Fruit fly (Drosophila melanogaster): ENCODE measurements around the gene Cyp4ae1.

Gene Cyp4ae1

DNA sequence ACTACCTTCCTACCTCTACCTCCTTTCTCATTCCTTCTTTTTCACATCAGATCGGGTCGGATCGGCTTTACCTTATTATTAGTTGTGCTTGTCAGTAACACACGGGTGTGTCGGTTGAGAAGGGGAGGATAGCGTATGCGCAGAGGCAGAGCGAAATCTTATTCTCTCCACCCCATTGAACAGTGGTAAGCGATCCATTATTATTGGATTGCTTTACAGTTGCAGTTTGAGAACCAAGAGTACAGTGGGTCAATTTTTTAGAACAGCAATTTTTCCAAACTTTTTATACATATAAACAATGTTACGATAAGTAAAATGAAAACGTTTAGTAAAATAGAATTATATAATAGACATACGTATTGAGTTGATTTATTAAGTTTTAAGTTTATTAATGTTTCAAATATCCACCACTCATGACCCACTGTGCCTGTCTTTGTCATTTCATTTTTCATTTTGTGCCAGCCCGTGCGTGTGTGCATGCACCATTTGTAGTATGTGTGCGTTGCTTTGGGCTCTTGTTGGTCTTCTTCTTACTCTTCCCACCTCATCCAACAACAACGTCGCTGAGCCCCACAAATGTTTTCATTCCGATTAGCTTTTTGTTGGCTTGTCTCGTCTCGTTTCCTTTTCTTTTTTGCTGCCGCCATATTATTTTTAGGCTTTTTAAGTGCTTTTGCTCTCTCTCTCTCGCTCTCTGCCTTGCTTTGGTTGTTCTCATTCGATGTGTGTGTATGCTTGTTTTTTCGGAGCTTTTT is 41.0 kb upstream of the Cyp4ae1 start (continued):
- TF ChIP-seq ind (GFP tag; optimal IDR thresholded peaks at IDR 0.05) = peak; percentile 99
- TF ChIP-seq CG32767 (GFP tag; IDR thresholded peaks at IDR 0.05) = peak; percentile 96
- TF ChIP-seq salm (tag; optimal IDR thresholded peaks at IDR 0.05) = peak; percentile 99
- TF ChIP-seq CG3847 (GFP tag; IDR thresholded peaks at IDR 0.05) = peak; percentile 99
- TF ChIP-seq Bteb2 (GFP tag; optimal IDR thresholded peaks at IDR 0.05) = peak; percentile 97
- TF ChIP-seq Oaz (GFP tag; IDR thresholded peaks at IDR 0.05) = peak; percentile 99
- TF ChIP-seq H2.0 (GFP tag; IDR thresholded peaks at IDR 0.05) = peak; percentile 98
- peak in 1 of 3 experiments; percentile 98 for TF ChIP-seq Stat92E (GFP tag; optimal IDR thresholded peaks at IDR 0.05)
- TF ChIP-seq CG2712 (tag; optimal IDR thresholded peaks at IDR 0.05) = peak; percentile 100
- TF ChIP-seq gsb-n (tag; optimal IDR thresholded peaks at IDR 0.05) = peak; percentile 99
- peak; percentile 95 for TF ChIP-seq dati (GFP tag; IDR thresholded peaks at IDR 0.05)
- peak; percentile 83 for TF ChIP-seq crc (GFP tag; optimal IDR thresholded peaks at IDR 0.05)
- TF ChIP-seq CoRest (tag; optimal IDR thresholded peaks at IDR 0.05) = peak; percentile 100
- peak; percentile 94 for TF ChIP-seq CG1647 (GFP tag; optimal IDR thresholded peaks at IDR 0.05)
- peak; percentile 98 for TF ChIP-seq CG10431 (GFP tag; optimal IDR thresholded peaks at IDR 0.05)
- peak; percentile 93 for TF ChIP-seq CG5180 (GFP tag; optimal IDR thresholded peaks at IDR 0.05)
- TF ChIP-seq Usf (GFP tag; optimal IDR thresholded peaks at IDR 0.05) = peak; percentile 98
- peak in 1 of 2 experiments; percentile 65 for TF ChIP-seq crp (GFP tag; optimal IDR thresholded peaks at IDR 0.05)
- peak; percentile 91 for TF ChIP-seq psq (GFP tag; optimal IDR thresholded peaks at IDR 0.05)
- TF ChIP-seq CG9876 (GFP tag; optimal IDR thresholded peaks at IDR 0.05) = peak; percentile 62
- peak; percentile 75 for TF ChIP-seq CG1792 (GFP tag; optimal IDR thresholded peaks at IDR 0.05)
- peak; percentile 82 for TF ChIP-seq crol (GFP tag; IDR thresholded peaks at IDR 0.05)
- peak; percentile 93 for TF ChIP-seq Optix (GFP tag; IDR thresholded peaks at IDR 0.05)
- TF ChIP-seq CG2129 (GFP tag; IDR thresholded peaks at IDR 0.05; ENCODE audit: partially characterized antibody) = no peak
- TF ChIP-seq sqz (GFP tag; optimal IDR thresholded peaks at IDR 0.05) = peak; percentile 98
- TF ChIP-seq pros (GFP tag; optimal IDR thresholded peaks at IDR 0.05) = peak; percentile 99
- TF ChIP-seq CG12219 (GFP tag; optimal IDR thresholded peaks at IDR 0.05) = peak; percentile 99
- peak; percentile 99 for TF ChIP-seq Ada2b (GFP tag; IDR thresholded peaks at IDR 0.05)
- peak; percentile 85 for TF ChIP-seq Antp (GFP tag; optimal IDR thresholded peaks at IDR 0.05)
- peak; percentile 95 for TF ChIP-seq Mad (GFP tag; optimal IDR thresholded peaks at IDR 0.05)
- TF ChIP-seq Hand (GFP tag; optimal IDR thresholded peaks at IDR 0.05) = peak; percentile 100
- peak; percentile 66; the same call in 1 of the 2 replicates for TF ChIP-seq tna (GFP tag; IDR thresholded peaks at IDR 0.05; ENCODE audit: partially characterized antibody)
- peak; percentile 79 for TF ChIP-seq bab2 (GFP tag; optimal IDR thresholded peaks at IDR 0.05)
- peak; percentile 90 for TF ChIP-seq sd (tag; optimal IDR thresholded peaks at IDR 0.05)
- no peak for TF ChIP-seq Sry-δ (GFP tag; optimal IDR thresholded peaks at IDR 0.05)
- TF ChIP-seq CG5245 (GFP tag; optimal IDR thresholded peaks at IDR 0.05) = peak; percentile 97
- peak; percentile 97 for TF ChIP-seq Kr (GFP tag; optimal IDR thresholded peaks at IDR 0.05)
- peak; percentile 99 for TF ChIP-seq grau (tag; optimal IDR thresholded peaks at IDR 0.05)
- peak; percentile 98 for TF ChIP-seq Max (GFP tag; optimal IDR thresholded peaks at IDR 0.05)
- peak; percentile 99 for TF ChIP-seq tap (tag; optimal IDR thresholded peaks at IDR 0.05)
- TF ChIP-seq HmgD (GFP tag; optimal IDR thresholded peaks at IDR 0.05) = peak; percentile 42
- TF ChIP-seq lola (GFP tag; optimal IDR thresholded peaks at IDR 0.05) = peak in 1 of 3 experiments; percentile 99
- TF ChIP-seq CG15073 (GFP tag; optimal IDR thresholded peaks at IDR 0.05) = peak; percentile 89
- peak; percentile 99 for TF ChIP-seq tgo (GFP tag; IDR thresholded peaks at IDR 0.05)
- peak; percentile 85 for TF ChIP-seq CG2116 (GFP tag; optimal IDR thresholded peaks at IDR 0.05)
- peak; percentile 99 for TF ChIP-seq Fer3 (tag; optimal IDR thresholded peaks at IDR 0.05)
- peak; percentile 79 for TF ChIP-seq z (GFP tag; IDR thresholded peaks at IDR 0.05)
- TF ChIP-seq bbx (GFP tag; IDR thresholded peaks at IDR 0.05; ENCODE audit: partially characterized antibody) = peak; percentile 49
